Worm (Caenorhabditis elegans) whole organism, L4 larva: ENCODE measurements around the gene F57C7.4.
A peak's percentile ranks its signal among the peaks of the same experiment; 100 is the strongest.

Experiments
- F44E2.7 ChIP-seq: fragments of 200-800 bp; sonication (Bioruptor generic); IDR thresholded peaks from 2 replicates; pipeline ENCODE4 v2.1.2; 2022; ENCODE audit warnings: missing genetic modification characterization, missing compliant biosample characterization
- F49E8.2 ChIP-seq: sonication (generic microtip); optimal IDR thresholded peaks from 2 replicates; lab custom pipeline; 2016; ENCODE audit warnings: missing compliant biosample characterization, mild to moderate bottlenecking, missing genetic modification characterization, borderline replicate concordance
- T20F7.1 ChIP-seq: fragments of 200-800 bp; sonication (Bioruptor generic); optimal IDR thresholded peaks from 2 replicates; lab custom pipeline; 2018; ENCODE audit warnings: mild to moderate bottlenecking, missing genetic modification characterization, missing compliant biosample characterization
- Y75B8A.6 ChIP-seq: fragments of 200-800 bp; sonication (Bioruptor generic); IDR thresholded peaks from 2 replicates; pipeline ENCODE4 v1.3.6; 2022; ENCODE audit warnings: missing genetic modification reagents, missing genetic modification characterization, missing compliant biosample characterization
- ZK337.2 ChIP-seq: fragments of 200-800 bp; sonication (Bioruptor generic); IDR thresholded peaks from 2 replicates; pipeline ENCODE4 v1.3.6; 2022; ENCODE audit warnings: missing genetic modification reagents, missing genetic modification characterization, missing compliant biosample characterization
- aly-2 ChIP-seq: sonication (generic microtip); optimal IDR thresholded peaks from 2 replicates; lab custom pipeline; 2018; ENCODE audit warnings: missing biosample characterization, missing genetic modification characterization
- ama-1 ChIP-seq: fragments of 150-350 bp; optimal IDR thresholded peaks from 2 replicates; lab custom pipeline; 2014; ENCODE audit warnings: inconsistent platforms, mixed read lengths
- ces-1 ChIP-seq: fragments of 150-350 bp; sonication (generic microtip); optimal IDR thresholded peaks from 4 replicates; lab custom pipeline; 2014; ENCODE audit warnings: missing biosample characterization, missing genetic modification reagents, missing genetic modification characterization
- daf-16 ChIP-seq, 3 experiments: sonication (generic microtip); optimal IDR thresholded peaks; 2 replicates each; lab custom pipeline; 2016 to 2017; ENCODE audit warnings: missing genetic modification characterization in 3 of 3, missing genetic modification reagents in 3 of 3, mild to moderate bottlenecking in 2 of 3, missing compliant biosample characterization in 2 of 3, missing biosample characterization in 1 of 3, moderate library complexity in 1 of 3
- daf-19 ChIP-seq: fragments of 200-800 bp; sonication (Bioruptor generic); conservative IDR thresholded peaks from 2 replicates; pipeline ENCODE4 v1.3.6; 2022; ENCODE audit warnings: missing genetic modification characterization, missing compliant biosample characterization
- dmd-6 ChIP-seq: fragments of 200-800 bp; sonication (Bioruptor generic); IDR thresholded peaks from 2 replicates; pipeline ENCODE4 v1.3.6; 2022; ENCODE audit warnings: missing genetic modification reagents, missing genetic modification characterization, missing compliant biosample characterization
- dmd-8 ChIP-seq: fragments of 200-800 bp; sonication (Bioruptor generic); IDR thresholded peaks from 2 replicates; pipeline ENCODE4 v1.3.6; 2022; ENCODE audit warnings: missing genetic modification characterization, missing compliant biosample characterization
- dpl-1 ChIP-seq: fragments of 150-350 bp; optimal IDR thresholded peaks from 2 replicates; lab custom pipeline; 2014; ENCODE audit warnings: missing biosample characterization, missing genetic modification reagents, missing genetic modification characterization
- dve-1 ChIP-seq: sonication (generic microtip); optimal IDR thresholded peaks from 2 replicates; lab custom pipeline; 2017; ENCODE audit warnings: antibody characterized with exemption, mild to moderate bottlenecking, missing genetic modification characterization, missing compliant biosample characterization; ENCODE audit not compliant: insufficient read depth
- fkh-10 ChIP-seq: fragments of 150-350 bp; optimal IDR thresholded peaks from 2 replicates; lab custom pipeline; 2014; ENCODE audit warnings: missing biosample characterization, missing genetic modification reagents, missing genetic modification characterization
- hlh-11 ChIP-seq: fragments of 200-800 bp; sonication (Bioruptor generic); optimal IDR thresholded peaks from 2 replicates; lab custom pipeline; 2018; ENCODE audit warnings: mild to moderate bottlenecking, missing genetic modification characterization, missing compliant biosample characterization
- hlh-30 ChIP-seq: sonication (generic microtip); optimal IDR thresholded peaks from 2 replicates; lab custom pipeline; 2017; ENCODE audit warnings: antibody characterized with exemption, mild to moderate bottlenecking, missing genetic modification characterization, missing compliant biosample characterization; ENCODE audit not compliant: insufficient read depth
- lir-3 ChIP-seq: sonication (generic microtip); optimal IDR thresholded peaks from 2 replicates; lab custom pipeline; 2016; ENCODE audit warnings: mild to moderate bottlenecking, missing genetic modification characterization, missing compliant biosample characterization
- lsy-2 ChIP-seq, 2 experiments: fragments of 150-350 bp in 1 of 2; sonication (generic microtip) in 1 of 2; optimal IDR thresholded peaks; 2 replicates each; lab custom pipeline; 2014 to 2017; ENCODE audit warnings: missing biosample characterization in 2 of 2, missing genetic modification characterization in 2 of 2
- madf-5 ChIP-seq, 2 experiments: fragments of 200-800 bp; sonication (Bioruptor generic); IDR thresholded peaks; 2 replicates each; pipeline ENCODE4 v1.3.6; 2022; ENCODE audit warnings: missing compliant biosample characterization in 2 of 2, missing genetic modification characterization in 2 of 2
- mep-1 ChIP-seq: fragments of 150-350 bp; sonication (generic microtip); optimal IDR thresholded peaks from 3 replicates; lab custom pipeline; 2014; ENCODE audit warnings: missing biosample characterization, missing genetic modification characterization
- mes-2 ChIP-seq: sonication (generic microtip); optimal IDR thresholded peaks from 2 replicates; lab custom pipeline; 2016; ENCODE audit warnings: missing genotype, mild to moderate bottlenecking, missing genetic modification characterization, missing compliant biosample characterization; ENCODE audit not compliant: poor library complexity, severe bottlenecking
- mxl-2 ChIP-seq: fragments of 200-800 bp; sonication (Bioruptor generic); conservative IDR thresholded peaks from 2 replicates; pipeline ENCODE4 v1.3.6; 2022; ENCODE audit warnings: missing genetic modification reagents, missing genetic modification characterization, missing compliant biosample characterization
- mxl-3 ChIP-seq: fragments of 200-800 bp; sonication (Bioruptor generic); optimal IDR thresholded peaks from 2 replicates; lab custom pipeline; 2018; ENCODE audit warnings: mild to moderate bottlenecking, missing genetic modification characterization, missing compliant biosample characterization
- nhr-237 ChIP-seq: sonication (generic microtip); optimal IDR thresholded peaks from 2 replicates; lab custom pipeline; 2017; ENCODE audit warnings: missing biosample characterization, missing genetic modification characterization
- nhr-25 ChIP-seq: sonication (generic microtip); optimal IDR thresholded peaks from 2 replicates; lab custom pipeline; 2017; ENCODE audit warnings: missing genetic modification characterization, mild to moderate bottlenecking, missing compliant biosample characterization, antibody characterized with exemption, moderate library complexity, borderline replicate concordance; ENCODE audit not compliant: insufficient read depth
- nhr-41 ChIP-seq: fragments of 200-800 bp; sonication (Bioruptor generic); IDR thresholded peaks from 2 replicates; pipeline ENCODE4 v1.3.6; 2022; ENCODE audit warnings: missing genetic modification reagents, missing genetic modification characterization, missing compliant biosample characterization
- nhr-6 ChIP-seq: fragments of 150-350 bp; optimal IDR thresholded peaks from 2 replicates; lab custom pipeline; 2014; ENCODE audit warnings: missing biosample characterization, missing genetic modification characterization
- nhr-77 ChIP-seq: fragments of 150-350 bp; optimal IDR thresholded peaks from 2 replicates; lab custom pipeline; 2014; ENCODE audit warnings: missing biosample characterization, missing genetic modification characterization
- pha-4 ChIP-seq, 2 experiments: fragments of 150-350 bp in 1 of 2; fragments of 200-800 bp in 1 of 2; sonication (Bioruptor generic) in 1 of 2; IDR thresholded peaks in 1 of 2; optimal IDR thresholded peaks in 1 of 2; 2 replicates each; pipeline versions ENCODE4 v1.3.6 to Lab custom; 2014 to 2022; ENCODE audit warnings: missing genetic modification characterization in 2 of 2, missing genetic modification reagents in 2 of 2, missing biosample characterization in 1 of 2, missing compliant biosample characterization in 1 of 2
- set-16 ChIP-seq: fragments of 200-800 bp; sonication (Bioruptor generic); IDR thresholded peaks from 2 replicates; pipeline ENCODE4 v1.3.6; 2022; ENCODE audit warnings: missing genetic modification reagents, missing genetic modification characterization, missing compliant biosample characterization
- skn-1 ChIP-seq: fragments of 150-350 bp; optimal IDR thresholded peaks from 2 replicates; lab custom pipeline; 2014; ENCODE audit warnings: missing biosample characterization, missing genetic modification characterization
- unc-62 ChIP-seq, 3 experiments: fragments of 150-350 bp in 1 of 3; sonication (generic microtip); optimal IDR thresholded peaks in 2 of 3; peaks in 1 of 3; 1 replicate in 1 of 3; 2 replicates in 2 of 3; lab custom pipeline; 2014 to 2017; ENCODE audit warnings: missing biosample characterization in 3 of 3, missing genetic modification characterization in 3 of 3, missing genetic modification reagents in 3 of 3, missing genotype in 1 of 3
- zip-11 ChIP-seq: fragments of 200-800 bp; sonication (Bioruptor generic); IDR thresholded peaks from 2 replicates; pipeline ENCODE4 v1.3.6; 2022; ENCODE audit warnings: missing genetic modification characterization, missing compliant biosample characterization
- zip-2 ChIP-seq: fragments of 150-350 bp; optimal IDR thresholded peaks from 2 replicates; lab custom pipeline; 2014; ENCODE audit warnings: missing biosample characterization, missing genetic modification characterization

The F57C7.4 gene

DNA sequence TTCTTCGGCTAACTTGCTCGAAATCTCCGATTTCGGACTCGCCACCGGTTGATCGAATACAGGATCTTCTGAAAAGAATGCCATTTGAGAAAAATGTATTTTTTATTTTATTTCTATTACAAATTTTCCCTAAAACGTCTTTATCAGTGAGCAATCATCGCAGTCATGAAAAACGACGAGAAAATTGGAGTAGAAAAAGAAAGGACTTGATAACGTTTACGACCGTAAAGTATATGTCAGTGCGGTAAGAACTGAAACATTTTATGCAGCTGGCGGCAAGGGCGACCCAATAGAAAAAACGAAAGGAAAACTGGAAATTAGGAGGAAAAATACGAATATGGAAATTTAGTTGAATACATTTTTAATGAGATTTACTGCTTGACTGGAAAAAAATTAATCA lies 28.4 kb upstream of the F57C7.4 start (continued):
- no peak for TF ChIP-seq fkh-10 (GFP tag; lab: Kevin White, UChicago)
- no peak for TF ChIP-seq ama-1 (lab: Kevin White, UChicago)
- no peak for TF ChIP-seq set-16 (GFP tag; lab: Robert Waterston, UW)
- no peak for TF ChIP-seq nhr-237 (tag; lab: Kevin White, UChicago)
- TF ChIP-seq nhr-77 (tag; lab: Kevin White, UChicago) = no peak
- TF ChIP-seq nhr-25 (tag; lab: Kevin White, UChicago) = no peak
- no peak for TF ChIP-seq ces-1 (GFP tag; lab: Kevin White, UChicago)
- no peak for TF ChIP-seq F44E2.7 (GFP tag; lab: Robert Waterston, UW)
- TF ChIP-seq F49E8.2 (tag; lab: Kevin White, UChicago) = no peak
- no peak for TF ChIP-seq hlh-30
- TF ChIP-seq lir-3 = no peak
- TF ChIP-seq mxl-3 (GFP tag; lab: Kevin White, UChicago) = no peak
- TF ChIP-seq T20F7.1 (GFP tag; lab: Kevin White, UChicago) = no peak
- peak; percentile 0 for TF ChIP-seq dve-1 (tag; lab: Kevin White, UChicago)
- TF ChIP-seq nhr-41 (GFP tag; lab: Robert Waterston, UW) = no peak
- TF ChIP-seq madf-5 (GFP tag; IDR thresholded peaks at IDR 0.05; lab: Robert Waterston, UW) = no peak
- no peak for TF ChIP-seq lsy-2 (tag; optimal IDR thresholded peaks at IDR 0.05; lab: Kevin White, UChicago)
- TF ChIP-seq nhr-6 (tag; lab: Kevin White, UChicago) = no peak
- TF ChIP-seq skn-1 (tag; lab: Kevin White, UChicago) = no peak
- peak; percentile 36; the same call in 1 of the 2 replicates for TF ChIP-seq dmd-6 (GFP tag; lab: Robert Waterston, UW)
- no peak for TF ChIP-seq Y75B8A.6 (GFP tag; lab: Robert Waterston, UW)
- TF ChIP-seq zip-11 (GFP tag; lab: Robert Waterston, UW) = no peak
- TF ChIP-seq daf-16 (GFP tag; optimal IDR thresholded peaks at IDR 0.05; lab: Kevin White, UChicago) = no peak
- TF ChIP-seq daf-16 (tag; optimal IDR thresholded peaks at IDR 0.05; lab: Kevin White, UChicago) = peak; percentile 20
- no peak for TF ChIP-seq aly-2 (tag; lab: Kevin White, UChicago)
- no peak for TF ChIP-seq daf-19
- TF ChIP-seq ZK337.2 = no peak
- no peak for TF ChIP-seq dmd-8
- TF ChIP-seq dpl-1 (GFP tag; lab: Kevin White, UChicago) = no peak

- TF ChIP-seq mes-2 (tag; lab: Kevin White, UChicago) = peak; percentile 27
- no peak for TF ChIP-seq mep-1 (tag; lab: Kevin White, UChicago)
- no peak for TF ChIP-seq mxl-2 (GFP tag; lab: Robert Waterston, UW)
- TF ChIP-seq pha-4 (GFP tag; IDR thresholded peaks at IDR 0.05; lab: Robert Waterston, UW) = no peak
- peak; percentile 45 for TF ChIP-seq pha-4 (tag; optimal IDR thresholded peaks at IDR 0.05; lab: Kevin White, UChicago)
- peak; percentile 14 for TF ChIP-seq hlh-11 (tag; lab: Kevin White, UChicago)
- TF ChIP-seq lsy-2 (tag; optimal IDR thresholded peaks at IDR 0.05; lab: Kevin White, UChicago) = no peak
Measured at ce11 chrX:10616041-10616440, 26.7 kb upstream of the F57C7.4 start.

ce11 chrX:10612355-10612754 lies 23.0 kb upstream of the F57C7.4 start:
- TF ChIP-seq unc-62 (GFP tag; optimal IDR thresholded peaks at IDR 0.05 in 1 of 2; lab: Kevin White, UChicago) = peak in 1 of 2 experiments; percentile 61
- no peak for TF ChIP-seq unc-62 (tag; optimal IDR thresholded peaks at IDR 0.05; lab: Kevin White, UChicago)
- TF ChIP-seq zip-2 = no peak
